Fruit fly (Drosophila melanogaster): ENCODE data around the gene Lamtor4.

The Lamtor4 gene

dm6 chr3L:3851847-3852246 lies 44.9 kb upstream of the Lamtor4 start (continued):
- TF ChIP-seq CG8119 (GFP tag; IDR thresholded peaks at IDR 0.05): no peak
- peak; percentile 50 for TF ChIP-seq topi (GFP tag; optimal IDR thresholded peaks at IDR 0.05)
- no peak for TF ChIP-seq Lpt (GFP tag; optimal IDR thresholded peaks at IDR 0.05)
- no peak for TF ChIP-seq CG7368 (GFP tag; optimal IDR thresholded peaks at IDR 0.05)
- peak; percentile 52 for TF ChIP-seq CG3919 (GFP tag; optimal IDR thresholded peaks at IDR 0.05)
- no peak for TF ChIP-seq CG11294 (GFP tag; IDR thresholded peaks at IDR 0.05)
- peak; percentile 51 for TF ChIP-seq CG34406 (GFP tag; optimal IDR thresholded peaks at IDR 0.05)
- peak; percentile 50 for TF ChIP-seq Hr39 (GFP tag; optimal IDR thresholded peaks at IDR 0.05)
- peak; percentile 16 for TF ChIP-seq Met (GFP tag; optimal IDR thresholded peaks at IDR 0.05)
- peak; percentile 44 for TF ChIP-seq pdm3 (GFP tag; optimal IDR thresholded peaks at IDR 0.05)
- TF ChIP-seq CG16779 (tag; optimal IDR thresholded peaks at IDR 0.05): no peak
- TF ChIP-seq Smox (GFP tag; optimal IDR thresholded peaks at IDR 0.05): peak; percentile 1
- peak; percentile 39 for TF ChIP-seq CG8319 (GFP tag; optimal IDR thresholded peaks at IDR 0.05)
- TF ChIP-seq CG4318 (GFP tag; optimal IDR thresholded peaks at IDR 0.05): no peak
- peak; percentile 43 for TF ChIP-seq dsx (GFP tag; optimal IDR thresholded peaks at IDR 0.05; ENCODE audit: poor library complexity, severe bottlenecking)
- TF ChIP-seq Ets96B (tag; optimal IDR thresholded peaks at IDR 0.05): peak; percentile 58
- TF ChIP-seq achi (GFP tag; optimal IDR thresholded peaks at IDR 0.05): peak; percentile 31
- TF ChIP-seq vri (GFP tag; optimal IDR thresholded peaks at IDR 0.05): no peak
- no peak for TF ChIP-seq dac (GFP tag; optimal IDR thresholded peaks at IDR 0.05)
- peak; percentile 44 for TF ChIP-seq CG10631 (GFP tag; optimal IDR thresholded peaks at IDR 0.05)
- TF ChIP-seq CG6276 (GFP tag; optimal IDR thresholded peaks at IDR 0.05): no peak
- TF ChIP-seq Gug (GFP tag; IDR thresholded peaks at IDR 0.05): no peak
- peak; percentile 17 for TF ChIP-seq CG8632 (GFP tag; optimal IDR thresholded peaks at IDR 0.05)
- peak; percentile 45 for TF ChIP-seq spab (GFP tag; optimal IDR thresholded peaks at IDR 0.05)

dm6 chr3L:3852842-3853241 lies 43.9 kb upstream of the Lamtor4 start:
- TF ChIP-seq topi (GFP tag; optimal IDR thresholded peaks at IDR 0.05) (peak; percentile 13), lz (GFP tag; optimal IDR thresholded peaks at IDR 0.05) (peak; percentile 38), CG10631 (GFP tag; optimal IDR thresholded peaks at IDR 0.05) (peak; percentile 78), CG6163 (GFP tag; IDR thresholded peaks at IDR 0.05) (peak; percentile 88), CG9139 (GFP tag; optimal IDR thresholded peaks at IDR 0.05) (peak; percentile 38), Sox15 (GFP tag; optimal IDR thresholded peaks at IDR 0.05) (peak; percentile 73), CG1621 (tag; optimal IDR thresholded peaks at IDR 0.05) (peak; percentile 81), spab (GFP tag; optimal IDR thresholded peaks at IDR 0.05) (peak; percentile 50), net (GFP tag; optimal IDR thresholded peaks at IDR 0.05) (peak; percentile 69), OdsH (GFP tag; optimal IDR thresholded peaks at IDR 0.05) (peak; percentile 79), achi (GFP tag; optimal IDR thresholded peaks at IDR 0.05) (peak; percentile 76), Blimp-1 (GFP tag; optimal IDR thresholded peaks at IDR 0.05) (no peak), CG8632 (GFP tag; optimal IDR thresholded peaks at IDR 0.05) (peak; percentile 67), svp (GFP tag) (peak; percentile 74), CG16779 (tag; optimal IDR thresholded peaks at IDR 0.05) (no peak), Eip93F (GFP tag; optimal IDR thresholded peaks at IDR 0.05) (no peak), CG11902 (GFP tag; optimal IDR thresholded peaks at IDR 0.05) (peak; percentile 9), pdm3 (GFP tag; optimal IDR thresholded peaks at IDR 0.05) (peak; percentile 79), CG32006 (GFP tag; optimal IDR thresholded peaks at IDR 0.05) (peak; percentile 59), CG10669 (GFP tag; optimal IDR thresholded peaks at IDR 0.05) (peak; percentile 59), CG7368 (GFP tag; optimal IDR thresholded peaks at IDR 0.05) (peak; percentile 21), acj6 (GFP tag; optimal IDR thresholded peaks at IDR 0.05) (peak; percentile 81), dac (GFP tag; optimal IDR thresholded peaks at IDR 0.05) (no peak), Hr38 (GFP tag; optimal IDR thresholded peaks at IDR 0.05) (no peak), fkh (GFP tag; optimal IDR thresholded peaks at IDR 0.05) (no peak), Hr4 (GFP tag; optimal IDR thresholded peaks at IDR 0.05) (peak; percentile 63), CG34406 (GFP tag; optimal IDR thresholded peaks at IDR 0.05) (peak; percentile 62), Eip78C (GFP tag) (peak; percentile 94), CG8119 (GFP tag; IDR thresholded peaks at IDR 0.05) (peak; percentile 43; the same call in 2 of the 3 replicates), Ets21C (GFP tag; optimal IDR thresholded peaks at IDR 0.05) (peak; percentile 15), Sox14 (GFP tag; optimal IDR thresholded peaks at IDR 0.05) (peak; percentile 75), ss (GFP tag; optimal IDR thresholded peaks at IDR 0.05) (peak; percentile 19 to 82), Eip75B (GFP tag; optimal IDR thresholded peaks at IDR 0.05) (peak; percentile 62), CG11762 (GFP tag; optimal IDR thresholded peaks at IDR 0.05; ENCODE audit: insufficient read depth) (peak; percentile 32), CG11294 (GFP tag; IDR thresholded peaks at IDR 0.05) (0 out of 2 replicates have a peak, but pooled peaks have one; percentile 17), Lpt (GFP tag; optimal IDR thresholded peaks at IDR 0.05) (peak; percentile 27), Smox (GFP tag; optimal IDR thresholded peaks at IDR 0.05) (peak; percentile 42), fd59A (GFP tag; optimal IDR thresholded peaks at IDR 0.05) (peak; percentile 82), eg (GFP tag; IDR thresholded peaks at IDR 0.05) (peak; percentile 61)
